Worm (Caenorhabditis elegans) whole organism, young adult: ENCODE data around the gene vhp-1.
"Not testable (repeated sequence)": the region's sequence is repeated elsewhere in the genome, so short reads cannot be mapped to it uniquely, and the experiment has no call there.

Source experiments
- T26A5.8 ChIP-seq: sonication (generic microtip); optimal IDR thresholded peaks from 2 replicates; lab custom pipeline; 2016; ENCODE audit warnings: missing genetic modification characterization, missing compliant biosample characterization
- gei-17 ChIP-seq: fragments of 200-800 bp; sonication (Bioruptor generic); optimal IDR thresholded peaks from 2 replicates; lab custom pipeline; 2018; ENCODE audit warnings: mild to moderate bottlenecking, missing genetic modification characterization, missing compliant biosample characterization
- mxl-1 ChIP-seq: sonication (generic microtip); optimal IDR thresholded peaks from 2 replicates; lab custom pipeline; 2016; ENCODE audit warnings: missing genetic modification characterization, missing compliant biosample characterization
- nhr-27 ChIP-seq: fragments of 200-800 bp; sonication (Bioruptor generic); optimal IDR thresholded peaks from 2 replicates; lab custom pipeline; 2018; ENCODE audit warnings: mild to moderate bottlenecking, missing genetic modification characterization, moderate library complexity, missing compliant biosample characterization

DNA sequence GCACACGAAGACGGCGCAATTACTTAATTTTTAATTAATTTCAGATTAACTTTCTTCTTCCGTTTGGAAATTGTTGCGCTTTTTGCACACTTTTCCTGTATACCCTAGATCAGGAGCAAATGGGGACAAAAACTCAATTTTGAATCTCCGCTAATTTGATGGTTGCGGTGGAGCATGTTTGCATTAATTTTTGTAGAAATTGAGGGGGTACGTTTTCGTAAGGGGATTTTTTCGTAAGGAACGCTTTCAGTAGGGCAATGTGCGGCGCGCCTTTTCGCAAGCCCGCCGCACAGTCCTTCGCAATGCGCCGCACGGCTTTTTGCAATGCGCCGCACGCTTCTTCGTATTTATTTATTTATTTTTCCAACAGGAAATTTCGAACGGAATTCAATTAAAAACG lies 23.3 kb downstream of the vhp-1 start:
- not testable (repeated sequence) for TF ChIP-seq gei-17; mxl-1; nhr-27 (tag; lab: Kevin White, UChicago); T26A5.8 (tag; lab: Kevin White, UChicago)
